Fruit fly (Drosophila melanogaster) whole organism, embryonic: Measurements from ENCODE around the gene CG9919.

Source experiments
- ATbp ChIP-seq: fragments of 200-800 bp; sonication (Bioruptor generic); optimal IDR thresholded peaks from 2 replicates; lab custom pipeline; 2017; ENCODE audit warnings: missing biosample characterization, mild to moderate bottlenecking, missing genetic modification characterization, missing genetic modification reagents
- Aef1 ChIP-seq: fragments of 200-800 bp; sonication (Bioruptor generic); IDR thresholded peaks from 3 replicates; pipeline ENCODE4 v1.3.6; 2022; ENCODE audit warnings: missing biosample characterization, missing genetic modification characterization
- BtbVII ChIP-seq: fragments of 200-800 bp; sonication (Bioruptor generic); optimal IDR thresholded peaks from 3 replicates; lab custom pipeline; 2017; ENCODE audit warnings: missing biosample characterization, mild to moderate bottlenecking, missing genetic modification characterization
- CG11093 ChIP-seq: fragments of 200-800 bp; sonication (Bioruptor generic); IDR thresholded peaks from 3 replicates; pipeline ENCODE4 v1.3.6; 2022; ENCODE audit warnings: missing biosample characterization, missing genetic modification characterization
- CG13123 ChIP-seq: fragments of 200-800 bp; sonication (Bioruptor generic); optimal IDR thresholded peaks from 2 replicates; lab custom pipeline; 2016; ENCODE audit warnings: missing biosample characterization, missing genetic modification characterization
- CG14965 ChIP-seq: fragments of 200-800 bp; sonication (Bioruptor generic); optimal IDR thresholded peaks from 2 replicates; lab custom pipeline; 2016; ENCODE audit warnings: missing biosample characterization, missing genetic modification characterization, borderline replicate concordance
- CG17359 ChIP-seq: fragments of 200-800 bp; sonication (Bioruptor generic); optimal IDR thresholded peaks from 3 replicates; lab custom pipeline; 2018; ENCODE audit warnings: missing biosample characterization, mild to moderate bottlenecking, missing genetic modification characterization, moderate library complexity
- CG17829 ChIP-seq: fragments of 200-800 bp; optimal IDR thresholded peaks from 2 replicates; lab custom pipeline; 2019; ENCODE audit warnings: missing biosample characterization, mild to moderate bottlenecking, missing genetic modification characterization, moderate library complexity
- CG18476 ChIP-seq: fragments of 200-800 bp; sonication (Bioruptor generic); optimal IDR thresholded peaks from 2 replicates; lab custom pipeline; 2016; ENCODE audit warnings: missing biosample characterization, mild to moderate bottlenecking, missing genetic modification characterization
- CG18764 ChIP-seq: fragments of 200-800 bp; sonication (Bioruptor generic); optimal IDR thresholded peaks from 3 replicates; lab custom pipeline; 2016; ENCODE audit warnings: missing biosample characterization, missing genetic modification characterization
- CG2129 ChIP-seq: fragments of 200-800 bp; sonication (Bioruptor generic); IDR thresholded peaks from 2 replicates; pipeline ENCODE4 v1.3.6; 2022; ENCODE audit warnings: missing biosample characterization, missing genetic modification characterization; ENCODE audit not compliant: partially characterized antibody
- CG31224 ChIP-seq: fragments of 200-800 bp; sonication (Bioruptor generic); IDR thresholded peaks from 2 replicates; pipeline ENCODE4 v1.3.6; 2022; ENCODE audit warnings: missing biosample characterization, missing genetic modification characterization
- CG4730 ChIP-seq: fragments of 200-800 bp; sonication (Bioruptor generic); IDR thresholded peaks from 2 replicates; pipeline ENCODE4 v1.3.6; 2022; ENCODE audit warnings: missing biosample characterization, missing genetic modification characterization
- CG5180 ChIP-seq: fragments of 200-800 bp; sonication (Bioruptor generic); optimal IDR thresholded peaks from 3 replicates; lab custom pipeline; 2017; ENCODE audit warnings: missing biosample characterization, missing genetic modification characterization, mild to moderate bottlenecking, moderate library complexity, missing genetic modification reagents
- CG7928 ChIP-seq: fragments of 200-800 bp; sonication (Bioruptor generic); optimal IDR thresholded peaks from 2 replicates; lab custom pipeline; 2017; ENCODE audit warnings: missing biosample characterization, mild to moderate bottlenecking, missing genetic modification characterization
- CG8359 ChIP-seq: fragments of 200-800 bp; sonication (Bioruptor generic); optimal IDR thresholded peaks from 2 replicates; lab custom pipeline; 2017; ENCODE audit warnings: missing biosample characterization, mild to moderate bottlenecking, missing genetic modification characterization, borderline replicate concordance
- CG8765 ChIP-seq: fragments of 200-800 bp; sonication (Bioruptor generic); IDR thresholded peaks from 2 replicates; pipeline ENCODE4 v1.3.6; 2022; ENCODE audit warnings: missing biosample characterization, missing genetic modification characterization
- D19A ChIP-seq: fragments of 200-800 bp; optimal IDR thresholded peaks from 3 replicates; lab custom pipeline; 2019; ENCODE audit warnings: missing biosample characterization, mild to moderate bottlenecking, missing genetic modification characterization, moderate library complexity
- Dad ChIP-seq: fragments of 200-800 bp; sonication (Bioruptor generic); optimal IDR thresholded peaks from 3 replicates; lab custom pipeline; 2016; ENCODE audit warnings: missing biosample characterization, missing genetic modification characterization
- Mad ChIP-seq: fragments of 200-800 bp; sonication (Bioruptor generic); optimal IDR thresholded peaks from 2 replicates; lab custom pipeline; 2016; ENCODE audit warnings: missing biosample characterization, missing genetic modification characterization
- Meics ChIP-seq: fragments of 200-800 bp; sonication (Bioruptor generic); optimal IDR thresholded peaks from 2 replicates; lab custom pipeline; 2017; ENCODE audit warnings: missing biosample characterization, mild to moderate bottlenecking, missing genetic modification characterization
- Myb ChIP-seq: fragments of 200-800 bp; sonication (Bioruptor generic); optimal IDR thresholded peaks from 2 replicates; lab custom pipeline; 2016; ENCODE audit warnings: missing biosample characterization, missing genetic modification characterization
- Nf-YA ChIP-seq: fragments of 200-800 bp; sonication (Bioruptor generic); IDR thresholded peaks from 2 replicates; pipeline ENCODE4 v1.3.6; 2022; ENCODE audit warnings: missing biosample characterization, missing genetic modification characterization
- NfI ChIP-seq: fragments of 200-800 bp; sonication (Bioruptor generic); optimal IDR thresholded peaks from 3 replicates; lab custom pipeline; 2018; ENCODE audit warnings: missing biosample characterization, mild to moderate bottlenecking, missing genetic modification characterization, moderate library complexity
- Opbp ChIP-seq: fragments of 200-800 bp; sonication (Bioruptor generic); IDR thresholded peaks from 3 replicates; pipeline ENCODE4 v1.3.6; 2022; ENCODE audit warnings: missing biosample characterization, missing genetic modification characterization; ENCODE audit not compliant: partially characterized antibody
- Spps ChIP-seq: fragments of 200-800 bp; sonication (Bioruptor generic); optimal IDR thresholded peaks from 2 replicates; lab custom pipeline; 2018; ENCODE audit warnings: missing biosample characterization, mild to moderate bottlenecking, missing genetic modification characterization
- TFAM ChIP-seq: fragments of 200-800 bp; sonication (Bioruptor generic); optimal IDR thresholded peaks from 2 replicates; lab custom pipeline; 2017; ENCODE audit warnings: missing biosample characterization, missing genetic modification characterization, inconsistent platforms
- bcd ChIP-seq: fragments of 200-800 bp; sonication (Bioruptor generic); optimal IDR thresholded peaks from 2 replicates; lab custom pipeline; 2017; ENCODE audit warnings: missing biosample characterization, mild to moderate bottlenecking, missing genetic modification characterization
- bowl ChIP-seq: fragments of 200-800 bp; sonication (Bioruptor generic); IDR thresholded peaks from 2 replicates; pipeline ENCODE4 v1.3.6; 2022; ENCODE audit warnings: missing biosample characterization, missing genetic modification characterization
- btn ChIP-seq: fragments of 200-800 bp; sonication (Bioruptor generic); optimal IDR thresholded peaks from 2 replicates; lab custom pipeline; 2016; ENCODE audit warnings: missing biosample characterization, missing genetic modification characterization
- cad ChIP-seq: fragments of >200 bp; optimal IDR thresholded peaks from 2 replicates; lab custom pipeline; 2017; ENCODE audit warnings: missing biosample characterization, missing genetic modification characterization
- croc ChIP-seq: fragments of 200-800 bp; sonication (Bioruptor generic); conservative IDR thresholded peaks from 3 replicates; pipeline ENCODE4 v1.3.6; 2022; ENCODE audit warnings: missing biosample characterization, missing genetic modification characterization
- crp ChIP-seq, 2 experiments: fragments of 200-800 bp; sonication (Bioruptor generic); optimal IDR thresholded peaks; 2 replicates in 1 of 2; 3 replicates in 1 of 2; lab custom pipeline; 2017; ENCODE audit warnings: missing biosample characterization in 2 of 2, missing genetic modification characterization in 2 of 2, mild to moderate bottlenecking in 1 of 2, moderate library complexity in 1 of 2
- cwo ChIP-seq: fragments of 200-800 bp; sonication (Bioruptor generic); optimal IDR thresholded peaks from 3 replicates; lab custom pipeline; 2017; ENCODE audit warnings: missing biosample characterization, missing genetic modification characterization, mild to moderate bottlenecking, moderate library complexity, missing genetic modification reagents
- da ChIP-seq: fragments of 200-800 bp; sonication (Bioruptor generic); optimal IDR thresholded peaks from 2 replicates; lab custom pipeline; 2016; ENCODE audit warnings: missing biosample characterization, missing genetic modification characterization
- dimm ChIP-seq: fragments of 200-800 bp; sonication (Bioruptor generic); IDR thresholded peaks from 2 replicates; pipeline ENCODE4 v1.3.6; 2022; ENCODE audit warnings: missing biosample characterization, missing genetic modification characterization
- ems ChIP-seq: fragments of 200-800 bp; sonication (Bioruptor generic); optimal IDR thresholded peaks from 3 replicates; lab custom pipeline; 2016; ENCODE audit warnings: missing biosample characterization, missing genetic modification characterization
- eve ChIP-seq, 2 experiments: fragments of >200 bp; optimal IDR thresholded peaks; 2 replicates each; lab custom pipeline; 2017; ENCODE audit warnings: missing biosample characterization in 2 of 2, missing genetic modification characterization in 2 of 2
- h ChIP-seq: fragments of >200 bp; optimal IDR thresholded peaks from 2 replicates; lab custom pipeline; 2017
- knrl ChIP-seq: fragments of 200-800 bp; sonication (Bioruptor generic); IDR thresholded peaks from 3 replicates; pipeline ENCODE4 v1.3.6; 2022; ENCODE audit warnings: missing biosample characterization, missing genetic modification characterization; ENCODE audit not compliant: partially characterized antibody
- nom ChIP-seq: fragments of 200-800 bp; sonication (Bioruptor generic); optimal IDR thresholded peaks from 2 replicates; lab custom pipeline; 2017; ENCODE audit warnings: missing biosample characterization, missing genetic modification characterization, mild to moderate bottlenecking, moderate library complexity, missing genetic modification reagents
- onecut ChIP-seq: fragments of 200-800 bp; sonication (Bioruptor generic); IDR thresholded peaks from 2 replicates; pipeline ENCODE4 v1.3.6; 2022; ENCODE audit warnings: missing biosample characterization, missing genetic modification characterization
- otp ChIP-seq: fragments of 200-800 bp; sonication (Bioruptor generic); IDR thresholded peaks from 3 replicates; pipeline ENCODE4, ENCODE4 v1.3.6; 2022; ENCODE audit warnings: missing biosample characterization, missing genetic modification characterization
- ranshi ChIP-seq: fragments of 200-800 bp; sonication (Bioruptor generic); IDR thresholded peaks from 2 replicates; pipeline ENCODE4 v1.3.6; 2022; ENCODE audit warnings: missing biosample characterization, missing genetic modification characterization
- row ChIP-seq: fragments of 200-800 bp; sonication (Bioruptor generic); IDR thresholded peaks from 3 replicates; pipeline ENCODE4 v1.3.6; 2022; ENCODE audit warnings: missing biosample characterization, missing genetic modification characterization
- schlank ChIP-seq: fragments of 200-800 bp; sonication (Bioruptor generic); optimal IDR thresholded peaks from 2 replicates; lab custom pipeline; 2018; ENCODE audit warnings: missing biosample characterization, mild to moderate bottlenecking, missing genetic modification characterization
- seq ChIP-seq: fragments of 200-800 bp; sonication (Bioruptor generic); IDR thresholded peaks from 2 replicates; pipeline ENCODE4 v1.3.6; 2022; ENCODE audit warnings: missing biosample characterization, missing genetic modification characterization
- tgo ChIP-seq: fragments of 200-800 bp; sonication (Bioruptor generic); IDR thresholded peaks from 3 replicates; pipeline ENCODE4 v1.3.6; 2022; ENCODE audit warnings: missing biosample characterization, missing genetic modification characterization
- vnd ChIP-seq: fragments of 200-800 bp; sonication (Bioruptor generic); IDR thresholded peaks from 3 replicates; pipeline ENCODE4 v1.3.6; 2022; ENCODE audit warnings: missing biosample characterization, missing genetic modification characterization; ENCODE audit not compliant: partially characterized antibody
- yki ChIP-seq: fragments of >200 bp; optimal IDR thresholded peaks from 3 replicates; lab custom pipeline; 2018
- zen2 ChIP-seq: fragments of 200-800 bp; sonication (Bioruptor generic); IDR thresholded peaks from 3 replicates; pipeline ENCODE4 v1.3.6; 2022; ENCODE audit warnings: missing biosample characterization, missing genetic modification characterization; ENCODE audit not compliant: partially characterized antibody

CG9919 gene

dm6 chrX:16278783-16279182 lies 51.8 kb downstream of the CG9919 start (continued):
- TF ChIP-seq Aef1 (GFP tag; lab: Robert Waterston, UW) (peak; percentile 67), ranshi (GFP tag; lab: Robert Waterston, UW) (peak; percentile 89), NfI (GFP tag; lab: Kevin White, UChicago) (peak; percentile 82), CG13123 (no peak), onecut (peak; percentile 37), eve (GFP tag; optimal IDR thresholded peaks at IDR 0.05; lab: Kevin White, UChicago) (peak in 1 of 2 experiments; percentile 92), CG18764 (GFP tag; lab: Kevin White, UChicago) (peak; percentile 97), CG11093 (GFP tag; lab: Robert Waterston, UW) (peak; percentile 59; the same call in 2 of the 3 replicates), CG31224 (GFP tag; lab: Robert Waterston, UW) (peak; percentile 60; the same call in 1 of the 2 replicates), Opbp (GFP tag; lab: Robert Waterston, UW) (no peak), btn (no peak), CG2129 (GFP tag; lab: Robert Waterston, UW) (no peak), Spps (tag; lab: Kevin White, UChicago) (peak; percentile 84), nom (GFP tag; lab: Kevin White, UChicago) (peak; percentile 94), bcd (GFP tag; lab: Kevin White, UChicago) (peak; percentile 80), h (lab: Kevin White, UChicago) (no peak), Dad (GFP tag; lab: Kevin White, UChicago) (peak; percentile 5), ATbp (peak; percentile 90), cad (GFP tag; lab: Kevin White, UChicago) (no peak), crp (GFP tag; optimal IDR thresholded peaks at IDR 0.05; lab: Kevin White, UChicago) (peak in 1 of 2 experiments; percentile 35), CG8765 (GFP tag; lab: Robert Waterston, UW) (peak; percentile 79), da (GFP tag; lab: Kevin White, UChicago) (no peak), croc (peak; percentile 67), TFAM (GFP tag; lab: Kevin White, UChicago) (peak; percentile 51), Meics (GFP tag; lab: Kevin White, UChicago) (peak; percentile 78), yki (no peak), seq (GFP tag; lab: Robert Waterston, UW) (peak; percentile 88), Mad (GFP tag; lab: Kevin White, UChicago) (peak; percentile 73), dimm (GFP tag; lab: Robert Waterston, UW) (peak; percentile 66), vnd (GFP tag; lab: Robert Waterston, UW) (no peak), row (GFP tag; lab: Robert Waterston, UW) (peak; percentile 87), CG18476 (GFP tag; lab: Kevin White, UChicago) (peak; percentile 34), CG17829 (tag; lab: Kevin White, UChicago) (peak; percentile 92), zen2 (no peak), CG17359 (tag; lab: Kevin White, UChicago) (peak; percentile 87), CG14965 (GFP tag; lab: Kevin White, UChicago) (no peak), BtbVII (GFP tag; lab: Kevin White, UChicago) (peak; percentile 73), otp (GFP tag; lab: Robert Waterston, UW) (peak; percentile 84; the same call in 2 of the 3 replicates), D19A (peak; percentile 86), ems (peak; percentile 46), Nf-YA (GFP tag; lab: Robert Waterston, UW) (peak; percentile 55; the same call in 1 of the 2 replicates), bowl (peak; percentile 43), CG7928 (peak; percentile 39), Myb (no peak), tgo (GFP tag; lab: Robert Waterston, UW) (peak; percentile 77), CG8359 (GFP tag; lab: Kevin White, UChicago) (peak; percentile 75), schlank (peak; percentile 46), CG5180 (GFP tag; lab: Kevin White, UChicago) (peak; percentile 85), knrl (GFP tag; lab: Robert Waterston, UW) (no peak), cwo (GFP tag; lab: Kevin White, UChicago) (peak; percentile 76), CG4730 (GFP tag; lab: Robert Waterston, UW) (peak; percentile 68)
